Fruit fly (Drosophila melanogaster) whole organism: ENCODE data around the gene CG17140.

ENCODE experiments used
- CG8478 ChIP-seq: fragments of >200 bp; optimal IDR thresholded peaks from 2 replicates; lab custom pipeline; 2018; ENCODE audit warnings: inconsistent platforms
- psq ChIP-seq: fragments of >200 bp; optimal IDR thresholded peaks from 2 replicates; lab custom pipeline; 2017

- TF ChIP-seq CG8478, result no peak
- TF ChIP-seq psq (lab: Kevin White, UChicago), result no peak
Observed at dm6 chr2L:10858064-10859047, 12.9 kb upstream of the CG17140 start, which contains the start of the genes aurB and Stam.
